Worm (Caenorhabditis elegans) whole organism, L4/young adult: ENCODE data around the gene agt-1.

Experiments
- W03F9.2 ChIP-seq: fragments of 150-350 bp; optimal IDR thresholded peaks from 2 replicates; lab custom pipeline; 2014; ENCODE audit warnings: missing biosample characterization, missing genetic modification characterization
- dao-5 ChIP-seq: sonication (generic microtip); optimal IDR thresholded peaks from 2 replicates; lab custom pipeline; 2016; ENCODE audit warnings: missing genotype, missing genetic modification characterization, moderate library complexity, missing compliant biosample characterization
- him-1 ChIP-seq: sonication (generic microtip); optimal IDR thresholded peaks from 2 replicates; lab custom pipeline; 2016; ENCODE audit warnings: missing genotype, missing genetic modification reagents, missing genetic modification characterization, missing compliant biosample characterization

The agt-1 gene

DNA sequence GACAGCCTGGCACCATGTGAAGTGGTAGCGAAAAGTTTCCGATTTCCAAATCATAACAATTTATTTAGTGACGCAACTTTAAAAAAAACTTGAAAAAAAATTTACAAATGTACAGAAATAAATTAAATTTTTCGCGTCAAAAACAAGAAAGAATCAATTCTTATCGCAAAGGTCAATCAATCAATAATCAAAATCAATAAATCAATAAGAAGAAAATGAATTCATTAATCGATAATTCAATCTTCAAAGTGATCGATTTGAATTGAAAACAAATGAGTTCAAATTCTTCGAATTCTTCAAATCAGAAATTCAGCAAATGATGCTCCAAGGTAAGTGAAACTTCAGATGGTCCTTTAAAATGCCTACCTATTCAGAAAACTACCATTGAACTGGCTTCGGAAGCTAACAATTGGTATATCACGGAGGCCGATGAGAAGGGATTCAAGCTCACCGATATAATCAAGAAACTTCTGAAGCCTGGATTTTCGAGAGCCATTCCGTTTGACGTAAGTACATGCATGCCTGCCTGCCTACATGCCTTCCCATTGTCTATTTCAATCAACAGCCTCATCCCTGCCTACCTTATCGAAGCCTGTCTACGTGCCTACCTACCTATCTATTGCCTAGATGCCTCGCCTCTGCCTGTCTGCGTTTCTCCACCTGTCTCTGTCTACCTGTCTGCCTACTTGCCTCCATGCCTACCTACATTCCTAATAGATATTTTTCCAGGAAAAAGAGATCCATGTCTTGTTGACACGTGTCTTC lies 49.1 kb downstream of the agt-1 start:
- TF ChIP-seq W03F9.2 (no peak), him-1 (no peak), dao-5 (no peak)

DNA sequence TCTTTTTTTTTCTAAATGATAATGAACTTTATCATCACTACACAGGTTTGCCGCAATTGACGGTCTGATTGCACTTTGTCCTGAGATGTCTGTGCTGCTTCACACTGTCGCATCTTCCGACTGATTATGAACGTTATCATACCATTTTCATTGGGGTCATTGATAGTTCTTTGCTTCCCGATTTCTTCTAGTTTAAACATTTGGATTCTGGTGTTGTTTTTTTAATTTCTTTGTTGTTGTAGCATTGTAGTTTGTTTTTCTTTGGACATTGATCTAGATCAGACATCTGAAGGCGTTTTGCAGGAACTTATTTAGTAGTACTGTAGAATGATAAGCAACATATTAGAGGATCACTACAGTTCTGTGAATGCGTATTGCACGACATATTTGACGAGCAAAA lies 50.4 kb downstream of the agt-1 start:
- TF ChIP-seq him-1 (no peak), W03F9.2 (no peak), dao-5 (no peak)
